Fruit fly (Drosophila melanogaster) whole organism, wandering third instar larva: ENCODE results near the gene waw.

Source experiments
- CG32264 ChIP-seq: fragments of 200-800 bp; sonication (Bioruptor generic); optimal IDR thresholded peaks from 2 replicates; lab custom pipeline; 2016; ENCODE audit warnings: missing biosample characterization, missing genetic modification characterization
- CG9705 ChIP-seq: fragments of 200-800 bp; sonication (Bioruptor generic); optimal IDR thresholded peaks from 2 replicates; lab custom pipeline; 2018; ENCODE audit warnings: missing biosample characterization, mild to moderate bottlenecking, missing genetic modification characterization
- CrebA ChIP-seq: fragments of 200-800 bp; sonication (Bioruptor generic); optimal IDR thresholded peaks from 2 replicates; lab custom pipeline; 2016; ENCODE audit warnings: missing biosample characterization, mild to moderate bottlenecking, missing genetic modification characterization, borderline replicate concordance
- Dfd ChIP-seq: fragments of >200 bp; optimal IDR thresholded peaks from 2 replicates; lab custom pipeline; 2017; ENCODE audit warnings: missing biosample characterization, missing genetic modification characterization
- Dif ChIP-seq: fragments of 200-275, 200-300 bp; sonication (Bioruptor generic); optimal IDR thresholded peaks from 2 replicates; lab custom pipeline; 2018; ENCODE audit warnings: missing biosample characterization, missing genetic modification characterization; ENCODE audit not compliant: partially characterized antibody
- GATAd ChIP-seq: sonication (Bioruptor generic); optimal IDR thresholded peaks from 2 replicates; lab custom pipeline; 2016; ENCODE audit warnings: missing biosample characterization, missing genetic modification characterization
- HLH106 ChIP-seq: fragments of 200-800 bp; optimal IDR thresholded peaks from 3 replicates; lab custom pipeline; 2019; ENCODE audit warnings: missing biosample characterization, mild to moderate bottlenecking, missing genetic modification characterization, moderate library complexity
- Hnf4 ChIP-seq: fragments of 200-800 bp; sonication (Bioruptor generic); optimal IDR thresholded peaks from 2 replicates; lab custom pipeline; 2016; ENCODE audit warnings: missing biosample characterization, mild to moderate bottlenecking, missing genetic modification characterization
- Hr83 ChIP-seq: fragments of 200-300 bp; sonication (Bioruptor generic); optimal IDR thresholded peaks from 2 replicates; lab custom pipeline; 2016; ENCODE audit warnings: missing biosample characterization, mild to moderate bottlenecking, missing genetic modification characterization, moderate library complexity; ENCODE audit not compliant: poor library complexity, severe bottlenecking
- Jra ChIP-seq: sonication (Bioruptor generic); optimal IDR thresholded peaks from 2 replicates; lab custom pipeline; 2016; ENCODE audit warnings: missing biosample characterization, missing genetic modification characterization
- Mio ChIP-seq: sonication (Bioruptor generic); optimal IDR thresholded peaks from 2 replicates; lab custom pipeline; 2016; ENCODE audit warnings: missing biosample characterization, missing genetic modification characterization
- Myc ChIP-seq: fragments of >200 bp; optimal IDR thresholded peaks from 2 replicates; lab custom pipeline; 2017
- N ChIP-seq: fragments of >200 bp; optimal IDR thresholded peaks from 2 replicates; lab custom pipeline; 2018; ENCODE audit warnings: missing biosample characterization, missing external identifiers, missing genetic modification characterization
- OdsH ChIP-seq: fragments of 200-800 bp; sonication (Bioruptor generic); optimal IDR thresholded peaks from 2 replicates; lab custom pipeline; 2016; ENCODE audit warnings: missing biosample characterization, mild to moderate bottlenecking, missing genetic modification characterization
- Rel ChIP-seq, 2 experiments: fragments of 200-800 bp; sonication (Bioruptor generic) in 1 of 2; optimal IDR thresholded peaks; 2 replicates in 1 of 2; 3 replicates in 1 of 2; lab custom pipeline; 2016 to 2019; ENCODE audit warnings: mild to moderate bottlenecking in 2 of 2, missing biosample characterization in 2 of 2, missing genetic modification characterization in 2 of 2, moderate library complexity in 1 of 2
- Sp1 ChIP-seq: fragments of 200-800 bp; sonication (Bioruptor generic); optimal IDR thresholded peaks from 3 replicates; lab custom pipeline; 2019; ENCODE audit warnings: missing biosample characterization, mild to moderate bottlenecking, missing genetic modification characterization, moderate library complexity
- Vsx2 ChIP-seq: fragments of 200-300, 225-300 bp; sonication (Bioruptor generic); optimal IDR thresholded peaks from 2 replicates; lab custom pipeline; 2018; ENCODE audit warnings: missing biosample characterization, missing genetic modification characterization; ENCODE audit not compliant: partially characterized antibody
- br ChIP-seq: fragments of 200-800 bp; sonication (Bioruptor generic); optimal IDR thresholded peaks from 2 replicates; lab custom pipeline; 2016; ENCODE audit warnings: missing biosample characterization, missing genetic modification characterization
- dl ChIP-seq, 2 experiments: fragments of 175-275, 200-275 bp in 1 of 2; fragments of 200-275 bp in 1 of 2; sonication (Bioruptor generic); optimal IDR thresholded peaks; lab custom pipeline; 2018; ENCODE audit warnings: mild to moderate bottlenecking in 2 of 2, missing biosample characterization in 2 of 2, missing genetic modification characterization in 2 of 2, moderate library complexity in 2 of 2; ENCODE audit not compliant: partially characterized antibody in 2 of 2, insufficient read depth in 1 of 2
- dmrt93B ChIP-seq: fragments of 200-800 bp; sonication (Bioruptor generic); optimal IDR thresholded peaks from 2 replicates; lab custom pipeline; 2018; ENCODE audit warnings: missing biosample characterization, mild to moderate bottlenecking, missing genetic modification characterization
- dsf ChIP-seq: sonication (Bioruptor generic); optimal IDR thresholded peaks from 2 replicates; lab custom pipeline; 2016; ENCODE audit warnings: missing biosample characterization, missing genetic modification characterization, borderline replicate concordance
- ey ChIP-seq: fragments of 200-800 bp; sonication (Bioruptor generic); optimal IDR thresholded peaks from 2 replicates; lab custom pipeline; 2016; ENCODE audit warnings: missing biosample characterization, missing genetic modification characterization
- foxo ChIP-seq, 2 experiments: fragments of 200-800 bp; sonication (Bioruptor generic); optimal IDR thresholded peaks; 2 replicates in 1 of 2; 3 replicates in 1 of 2; lab custom pipeline; 2016 to 2017; ENCODE audit warnings: missing biosample characterization in 2 of 2, missing genetic modification characterization in 2 of 2
- fru ChIP-seq: fragments of 200-800 bp; sonication (Bioruptor generic); optimal IDR thresholded peaks from 3 replicates; lab custom pipeline; 2016; ENCODE audit warnings: missing biosample characterization, mild to moderate bottlenecking, missing genetic modification characterization
- h ChIP-seq: fragments of 200-800 bp; sonication (Bioruptor generic); optimal IDR thresholded peaks from 3 replicates; lab custom pipeline; 2016; ENCODE audit warnings: missing biosample characterization, mild to moderate bottlenecking, missing genetic modification characterization
- psq ChIP-seq: fragments of 200-800 bp; sonication (Bioruptor generic); optimal IDR thresholded peaks from 3 replicates; lab custom pipeline; 2017; ENCODE audit warnings: missing biosample characterization, mild to moderate bottlenecking, missing genetic modification characterization, moderate library complexity
- rgr ChIP-seq: fragments of 200-800 bp; sonication (Bioruptor generic); optimal IDR thresholded peaks from 3 replicates; lab custom pipeline; 2016; ENCODE audit warnings: missing biosample characterization, mild to moderate bottlenecking, missing genetic modification characterization
- sage ChIP-seq: fragments of 200-800 bp; sonication (Bioruptor generic); optimal IDR thresholded peaks from 2 replicates; lab custom pipeline; 2016; ENCODE audit warnings: missing biosample characterization, mild to moderate bottlenecking, missing genetic modification characterization
- sv ChIP-seq: fragments of 200-800 bp; sonication (Bioruptor generic); optimal IDR thresholded peaks from 3 replicates; lab custom pipeline; 2016; ENCODE audit warnings: missing biosample characterization, missing genetic modification characterization
- usp ChIP-seq: fragments of >200 bp; optimal IDR thresholded peaks from 2 replicates; lab custom pipeline; 2017; ENCODE audit warnings: missing biosample characterization, missing genetic modification characterization
- woc ChIP-seq: sonication (Bioruptor generic); optimal IDR thresholded peaks from 2 replicates; lab custom pipeline; 2016; ENCODE audit warnings: missing biosample characterization, mild to moderate bottlenecking, missing genetic modification characterization

waw gene

dm6 chrX:21351210-21351824, 11.5 kb upstream of the waw start (continued):
- no peak for TF ChIP-seq sage
- no peak for TF ChIP-seq dmrt93B (GFP tag; lab: Kevin White, UChicago)
- no peak for TF ChIP-seq h
- TF ChIP-seq Vsx2 (GFP tag; lab: Kevin White, UChicago), result no peak
- no peak for TF ChIP-seq ey (GFP tag; lab: Kevin White, UChicago)
- TF ChIP-seq N, result peak; percentile 70
- peak; percentile 5 for TF ChIP-seq Jra (GFP tag; lab: Kevin White, UChicago)
- TF ChIP-seq, all 38 proteins: peak for 6

dm6 chrX:21353541-21353940, 9.3 kb upstream of the waw start:
- TF ChIP-seq Hnf4 (GFP tag; lab: Kevin White, UChicago) (no peak), rgr (GFP tag; lab: Kevin White, UChicago) (peak; percentile 48), h (peak; percentile 82)

- TF ChIP-seq Sp1 (GFP tag; lab: Kevin White, UChicago), result peak; percentile 27
- no peak for TF ChIP-seq Rel (GFP tag; optimal IDR thresholded peaks at IDR 0.05; lab: Kevin White, UChicago)
- peak; percentile 25 for TF ChIP-seq Rel (tag; optimal IDR thresholded peaks at IDR 0.05; lab: Kevin White, UChicago)
- no peak for TF ChIP-seq psq (GFP tag; lab: Kevin White, UChicago)
- no peak for TF ChIP-seq dl (GFP tag; optimal IDR thresholded peaks at IDR 0.05; lab: Kevin White, UChicago; ENCODE audit: insufficient read depth in 1 of 2, partially characterized antibody in 2 of 2)
- TF ChIP-seq Myc (lab: Kevin White, UChicago), result peak; percentile 31
These were observed 4.8 kb upstream of the waw start, which contains the start of gene Septin1 for dm6 chrX:21357810-21358671. Septin1 (plus strand) TSS chrX:21358286.

- TF ChIP-seq HLH106 (tag; lab: Kevin White, UChicago) (no peak), Sp1 (GFP tag; lab: Kevin White, UChicago) (peak; percentile 6)
These were observed 2.6 kb downstream of the waw start for dm6 chrX:21365421-21365820.

- TF ChIP-seq Jra (GFP tag; lab: Kevin White, UChicago) (no peak), br (GFP tag; lab: Kevin White, UChicago) (peak; percentile 56), Dfd (no peak), dmrt93B (GFP tag; lab: Kevin White, UChicago) (peak; percentile 89), fru (peak; percentile 80), OdsH (GFP tag; lab: Kevin White, UChicago) (peak; percentile 87), Mio (GFP tag; lab: Kevin White, UChicago) (no peak), Dif (GFP tag; lab: Kevin White, UChicago) (peak; percentile 52), Rel (GFP tag; optimal IDR thresholded peaks at IDR 0.05; lab: Kevin White, UChicago) (peak; percentile 60), Rel (tag; optimal IDR thresholded peaks at IDR 0.05; lab: Kevin White, UChicago) (peak; percentile 70), rgr (GFP tag; lab: Kevin White, UChicago) (peak; percentile 89), sv (peak; percentile 74), Sp1 (GFP tag; lab: Kevin White, UChicago) (peak; percentile 94), foxo (GFP tag; optimal IDR thresholded peaks at IDR 0.05; lab: Kevin White, UChicago) (peak in 1 of 2 experiments; percentile 92), Hnf4 (GFP tag; lab: Kevin White, UChicago) (peak; percentile 57), CrebA (GFP tag; lab: Kevin White, UChicago) (no peak), CG32264 (GFP tag; lab: Kevin White, UChicago) (peak; percentile 7), h (peak; percentile 87), psq (GFP tag; lab: Kevin White, UChicago) (peak; percentile 79), usp (GFP tag; lab: Kevin White, UChicago) (no peak), Hr83 (GFP tag; lab: Kevin White, UChicago) (peak; percentile 28), dsf (GFP tag; lab: Kevin White, UChicago) (no peak), CG9705 (GFP tag; lab: Kevin White, UChicago) (peak; percentile 90), Vsx2 (GFP tag; lab: Kevin White, UChicago) (no peak), woc (GFP tag; lab: Kevin White, UChicago) (peak; percentile 61), ey (GFP tag; lab: Kevin White, UChicago) (peak; percentile 80), N (no peak), GATAd (GFP tag; lab: Kevin White, UChicago) (no peak), Myc (lab: Kevin White, UChicago) (no peak), dl (GFP tag; optimal IDR thresholded peaks at IDR 0.05; lab: Kevin White, UChicago; ENCODE audit: insufficient read depth in 1 of 2, partially characterized antibody in 2 of 2) (peak in 1 of 2 experiments; percentile 26), sage (peak; percentile 76), HLH106 (tag; lab: Kevin White, UChicago) (peak; percentile 92)
These were observed 3.6 kb downstream of the waw start for dm6 chrX:21366311-21366990.
